Fruit fly (Drosophila melanogaster): ENCODE results near the gene Socs36E.

dm6 chr2L:18158622-18159043 lies 6.4 kb upstream of the Socs36E start:
- TF ChIP-seq bab1 (GFP tag; optimal IDR thresholded peaks at IDR 0.05), result no peak
- no peak for TF ChIP-seq toe (GFP tag; optimal IDR thresholded peaks at IDR 0.05)
- TF ChIP-seq pad (GFP tag; optimal IDR thresholded peaks at IDR 0.05), result no peak
- TF ChIP-seq kay (GFP tag; ENCODE audit: borderline replicate concordance), result no peak
- no peak for TF ChIP-seq Crg-1 (GFP tag; optimal IDR thresholded peaks at IDR 0.05)
- TF ChIP-seq cnc (optimal IDR thresholded peaks at IDR 0.05), result no peak
- TF ChIP-seq Clk (GFP tag; optimal IDR thresholded peaks at IDR 0.05), result no peak
- no peak for TF ChIP-seq Hr96 (GFP tag; optimal IDR thresholded peaks at IDR 0.05)
- no peak for TF ChIP-seq CG7101 (tag; optimal IDR thresholded peaks at IDR 0.05)

Measured in whole organism, adult.